Fruit fly (Drosophila melanogaster) whole organism, embryonic: ENCODE results near the gene Dh44.

Experiments used
- Antp ChIP-seq: fragments of 200-800 bp; sonication (Bioruptor generic); optimal IDR thresholded peaks from 3 replicates; lab custom pipeline; 2016; ENCODE audit warnings: missing biosample characterization, missing genetic modification characterization
- Awh ChIP-seq: fragments of 200-800 bp; sonication (Bioruptor generic); IDR thresholded peaks from 2 replicates; pipeline ENCODE4, ENCODE4 v1.3.6; 2022; ENCODE audit warnings: missing biosample characterization, missing genetic modification characterization
- Blimp-1 ChIP-seq: fragments of 200-800 bp; sonication (Bioruptor generic); optimal IDR thresholded peaks from 3 replicates; lab custom pipeline; 2018; ENCODE audit warnings: missing biosample characterization, missing genetic modification characterization, mild to moderate bottlenecking, moderate library complexity, missing genetic modification reagents
- CG11696 ChIP-seq: fragments of 200-800 bp; sonication (Bioruptor generic); IDR thresholded peaks from 2 replicates; pipeline ENCODE4 v1.3.6; 2022; ENCODE audit warnings: missing biosample characterization, missing genetic modification characterization
- CG13287 ChIP-seq: fragments of 200-800 bp; sonication (Bioruptor generic); IDR thresholded peaks from 2 replicates; pipeline ENCODE4 v1.3.6; 2022; ENCODE audit warnings: missing biosample characterization, missing genetic modification characterization; ENCODE audit not compliant: partially characterized antibody
- CG14014 ChIP-seq: fragments of 200-800 bp; sonication (Bioruptor generic); IDR thresholded peaks from 2 replicates; pipeline ENCODE4 v1.3.6; 2022; ENCODE audit warnings: missing biosample characterization, missing genetic modification characterization
- CG14860 ChIP-seq: fragments of 200-800 bp; sonication (Bioruptor generic); IDR thresholded peaks from 3 replicates; pipeline ENCODE4 v1.3.6; 2022; ENCODE audit warnings: missing biosample characterization, missing genetic modification characterization; ENCODE audit not compliant: partially characterized antibody
- CG15514 ChIP-seq: fragments of 200-800 bp; sonication (Bioruptor generic); optimal IDR thresholded peaks from 3 replicates; lab custom pipeline; 2017; ENCODE audit warnings: missing biosample characterization, missing genetic modification characterization, mild to moderate bottlenecking, moderate library complexity, missing genetic modification reagents
- CG15696 ChIP-seq: fragments of 200-800 bp; sonication (Bioruptor generic); optimal IDR thresholded peaks from 2 replicates; lab custom pipeline; 2019; ENCODE audit warnings: missing biosample characterization, mild to moderate bottlenecking, missing genetic modification characterization, moderate library complexity
- CG17829 ChIP-seq: fragments of 200-800 bp; optimal IDR thresholded peaks from 2 replicates; lab custom pipeline; 2019; ENCODE audit warnings: missing biosample characterization, mild to moderate bottlenecking, missing genetic modification characterization, moderate library complexity
- CG18262 ChIP-seq: fragments of 200-800 bp; optimal IDR thresholded peaks from 3 replicates; lab custom pipeline; 2019; ENCODE audit warnings: missing biosample characterization, mild to moderate bottlenecking, missing genetic modification characterization, moderate library complexity
- CG2116 ChIP-seq: fragments of 200-800 bp; sonication (Bioruptor generic); optimal IDR thresholded peaks from 3 replicates; lab custom pipeline; 2018; ENCODE audit warnings: missing biosample characterization, mild to moderate bottlenecking, missing genetic modification characterization
- CG2875 ChIP-seq: fragments of 200-800 bp; sonication (Bioruptor generic); optimal IDR thresholded peaks from 2 replicates; lab custom pipeline; 2017; ENCODE audit warnings: missing biosample characterization, mild to moderate bottlenecking, missing genetic modification characterization, missing genetic modification reagents
- CG3726 ChIP-seq: fragments of 200-800 bp; sonication (Bioruptor generic); IDR thresholded peaks from 3 replicates; pipeline ENCODE4, ENCODE4 v1.3.6; 2022; ENCODE audit warnings: missing biosample characterization, missing genetic modification characterization
- CG5953 ChIP-seq: fragments of 200-800 bp; sonication (Bioruptor generic); IDR thresholded peaks from 2 replicates; pipeline ENCODE4 v1.3.6; 2022; ENCODE audit warnings: missing biosample characterization, missing genetic modification characterization
- CG6272 ChIP-seq: fragments of 200-800 bp; sonication (Bioruptor generic); IDR thresholded peaks from 2 replicates; pipeline ENCODE4 v1.3.6; 2022; ENCODE audit warnings: missing biosample characterization, missing genetic modification characterization
- CG7839 ChIP-seq: fragments of 200-800 bp; sonication (Bioruptor generic); optimal IDR thresholded peaks from 3 replicates; lab custom pipeline; 2018; ENCODE audit warnings: missing biosample characterization, mild to moderate bottlenecking, missing genetic modification characterization, moderate library complexity
- Dek ChIP-seq: fragments of 200-800 bp; sonication (Bioruptor generic); optimal IDR thresholded peaks from 3 replicates; lab custom pipeline; 2019; ENCODE audit warnings: missing biosample characterization, mild to moderate bottlenecking, missing genetic modification characterization, moderate library complexity
- Dll ChIP-seq: fragments of 200-800 bp; sonication (Bioruptor generic); IDR thresholded peaks from 4 replicates; pipeline ENCODE4 v1.3.6; 2022; ENCODE audit warnings: missing biosample characterization, missing genetic modification characterization; ENCODE audit not compliant: partially characterized antibody
- ERR ChIP-seq: fragments of 200-800 bp; sonication (Bioruptor generic); optimal IDR thresholded peaks from 2 replicates; lab custom pipeline; 2016; ENCODE audit warnings: missing biosample characterization, missing genetic modification characterization
- Hr51 ChIP-seq, 2 experiments: fragments of 200-800 bp; sonication (Bioruptor generic); optimal IDR thresholded peaks; 2 replicates in 1 of 2; 3 replicates in 1 of 2; lab custom pipeline; 2016 to 2018; ENCODE audit warnings: missing biosample characterization in 2 of 2, missing genetic modification characterization in 2 of 2, mild to moderate bottlenecking in 1 of 2, moderate library complexity in 1 of 2
- Max ChIP-seq: fragments of 200-800 bp; sonication (Bioruptor generic); optimal IDR thresholded peaks from 2 replicates; lab custom pipeline; 2016; ENCODE audit warnings: missing biosample characterization, mild to moderate bottlenecking, missing genetic modification characterization
- Med ChIP-seq: fragments of 200-800 bp; sonication (Bioruptor generic); peaks from one replicate; lab custom pipeline; 2016; ENCODE audit warnings: missing biosample characterization, missing genetic modification characterization, mild to moderate bottlenecking, inconsistent platforms, moderate library complexity
- Rx ChIP-seq: fragments of 200-800 bp; sonication (Bioruptor generic); IDR thresholded peaks from 2 replicates; pipeline ENCODE4 v1.3.6; 2022; ENCODE audit warnings: missing biosample characterization, missing genetic modification characterization
- Sox102F ChIP-seq: fragments of 200-800 bp; sonication (Bioruptor generic); optimal IDR thresholded peaks from 2 replicates; lab custom pipeline; 2018; ENCODE audit warnings: missing biosample characterization, mild to moderate bottlenecking, missing genetic modification characterization, moderate library complexity
- Usf ChIP-seq: fragments of 200-800 bp; sonication (Bioruptor generic); optimal IDR thresholded peaks from 2 replicates; lab custom pipeline; 2017; ENCODE audit warnings: missing genotype, missing biosample characterization, missing genetic modification characterization
- abd-A ChIP-seq: fragments of 200-800 bp; sonication (Bioruptor generic); optimal IDR thresholded peaks from 3 replicates; lab custom pipeline; 2019; ENCODE audit warnings: missing biosample characterization, mild to moderate bottlenecking, missing genetic modification characterization, moderate library complexity
- al ChIP-seq: fragments of 200-800 bp; sonication (Bioruptor generic); IDR thresholded peaks from 2 replicates; pipeline ENCODE4 v1.3.6; 2022; ENCODE audit warnings: missing biosample characterization, missing genetic modification characterization
- aop ChIP-seq: fragments of 200-800 bp; sonication (Bioruptor generic); IDR thresholded peaks from 2 replicates; pipeline ENCODE4 v1.3.6; 2022; ENCODE audit warnings: missing biosample characterization, missing genetic modification characterization
- bsh ChIP-seq, 2 experiments: fragments of 200-800 bp; sonication (Bioruptor generic); optimal IDR thresholded peaks; 2 replicates each; lab custom pipeline; 2017 to 2018; ENCODE audit warnings: mild to moderate bottlenecking in 2 of 2, missing biosample characterization in 2 of 2, missing genetic modification characterization in 2 of 2, moderate library complexity in 1 of 2
- dati ChIP-seq: fragments of 200-800 bp; sonication (Bioruptor generic); IDR thresholded peaks from 2 replicates; pipeline ENCODE4 v1.3.6; 2022; ENCODE audit warnings: missing biosample characterization, missing genetic modification characterization
- grn ChIP-seq: fragments of 200-800 bp; sonication (Bioruptor generic); optimal IDR thresholded peaks from 3 replicates; lab custom pipeline; 2017; ENCODE audit warnings: missing biosample characterization, missing genetic modification characterization
- hkb ChIP-seq, 2 experiments: fragments of 200-800 bp in 1 of 2; fragments of >200 bp in 1 of 2; sonication (Bioruptor generic) in 1 of 2; IDR thresholded peaks in 1 of 2; optimal IDR thresholded peaks in 1 of 2; 2 replicates each; pipeline versions ENCODE4 v1.3.6 to Lab custom; 2017 to 2022; ENCODE audit warnings: missing biosample characterization in 1 of 2, missing genetic modification characterization in 1 of 2
- nerfin-2 ChIP-seq: fragments of 200-800 bp; sonication (Bioruptor generic); IDR thresholded peaks from 2 replicates; pipeline ENCODE4 v1.3.6; 2022; ENCODE audit warnings: missing biosample characterization, missing genetic modification characterization; ENCODE audit not compliant: partially characterized antibody
- oc ChIP-seq: fragments of 200-800 bp; sonication (Bioruptor generic); optimal IDR thresholded peaks from 2 replicates; lab custom pipeline; 2018; ENCODE audit warnings: missing biosample characterization, mild to moderate bottlenecking, missing genetic modification characterization, moderate library complexity
- prd ChIP-seq, 3 experiments: fragments of >200 bp in 2 of 3; fragments of 200-800 bp in 1 of 3; sonication (Bioruptor generic) in 1 of 3; optimal IDR thresholded peaks in 2 of 3; IDR thresholded peaks in 1 of 3; 2 replicates in 2 of 3; 3 replicates in 1 of 3; pipeline versions ENCODE4 v1.3.6 to Lab custom; 2017 to 2022; ENCODE audit warnings: missing biosample characterization in 1 of 3, missing genetic modification characterization in 1 of 3
- pzg ChIP-seq: fragments of 200-800 bp; sonication (Bioruptor generic); optimal IDR thresholded peaks from 3 replicates; lab custom pipeline; 2018; ENCODE audit warnings: missing biosample characterization, mild to moderate bottlenecking, missing genetic modification characterization, moderate library complexity
- ranshi ChIP-seq: fragments of 200-800 bp; sonication (Bioruptor generic); IDR thresholded peaks from 2 replicates; pipeline ENCODE4 v1.3.6; 2022; ENCODE audit warnings: missing biosample characterization, missing genetic modification characterization
- sens ChIP-seq: fragments of 200-800 bp; sonication (Bioruptor generic); peaks from one replicate; lab custom pipeline; 2016; ENCODE audit warnings: missing biosample characterization, missing genetic modification characterization
- stwl ChIP-seq: fragments of 200-800 bp; sonication (Bioruptor generic); optimal IDR thresholded peaks from 3 replicates; lab custom pipeline; 2018; ENCODE audit warnings: missing biosample characterization, mild to moderate bottlenecking, missing genetic modification characterization, moderate library complexity
- twi ChIP-seq: fragments of 200-800 bp; optimal IDR thresholded peaks from 2 replicates; lab custom pipeline; 2019; ENCODE audit warnings: missing biosample characterization, mild to moderate bottlenecking, missing genetic modification characterization, moderate library complexity
- unc-4 ChIP-seq: fragments of 200-800 bp; sonication (Bioruptor generic); IDR thresholded peaks from 2 replicates; pipeline ENCODE4 v1.3.6; 2022; ENCODE audit warnings: missing biosample characterization, missing genetic modification characterization; ENCODE audit not compliant: partially characterized antibody
- usp ChIP-seq: fragments of >200 bp; optimal IDR thresholded peaks from 2 replicates; lab custom pipeline; 2017; ENCODE audit warnings: missing biosample characterization, missing genetic modification characterization
- vfl ChIP-seq: fragments of 200-800 bp; sonication (Bioruptor generic); optimal IDR thresholded peaks from 2 replicates; lab custom pipeline; 2016; ENCODE audit warnings: missing biosample characterization, missing genetic modification characterization
- vvl ChIP-seq: fragments of 200-800 bp; sonication (Bioruptor generic); IDR thresholded peaks from 2 replicates; pipeline ENCODE4 v1.3.6; 2022; ENCODE audit warnings: missing biosample characterization, missing genetic modification characterization
- wek ChIP-seq: fragments of 200-800 bp; sonication (Bioruptor generic); optimal IDR thresholded peaks from 3 replicates; lab custom pipeline; 2018; ENCODE audit warnings: missing biosample characterization, mild to moderate bottlenecking, missing genetic modification characterization, moderate library complexity

The Dh44 gene

DNA sequence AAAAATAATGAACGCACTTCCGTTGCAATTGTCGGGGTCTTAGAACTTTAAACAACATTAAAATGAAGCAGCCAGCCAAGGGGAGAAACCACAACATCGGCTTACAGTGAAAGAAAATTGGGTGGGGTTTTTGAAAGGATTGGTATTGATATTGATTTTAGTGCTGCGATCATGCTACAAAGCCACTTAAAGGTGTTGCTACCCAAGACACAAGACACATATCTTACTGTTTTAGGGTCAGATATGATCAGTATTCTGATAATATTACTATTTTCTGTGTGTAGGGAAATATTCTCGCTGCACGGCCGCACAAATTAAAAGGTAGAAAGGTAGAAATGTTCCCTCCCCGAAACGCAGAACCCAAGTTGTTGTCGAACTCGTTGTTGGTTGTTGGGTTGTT lies 32.9 kb upstream of the Dh44 start (continued):
- TF ChIP-seq CG7839 (tag; lab: Kevin White, UChicago) (peak; percentile 58), CG15696 (tag; lab: Kevin White, UChicago) (peak; percentile 66), Rx (no peak), Usf (GFP tag; lab: Kevin White, UChicago) (peak; percentile 23), CG17829 (peak; percentile 78), CG18262 (tag; lab: Kevin White, UChicago) (peak; percentile 77), CG15514 (GFP tag; lab: Kevin White, UChicago) (no peak), Antp (peak; percentile 12)
- TF ChIP-seq, all 482 proteins: peak for 125

dm6 chr3R:9606913-9607804 lies 30.8 kb upstream of the Dh44 start:
- TF ChIP-seq al (GFP tag; lab: Robert Waterston, UW) (no peak), Blimp-1 (GFP tag; lab: Kevin White, UChicago) (peak; percentile 5), CG5953 (GFP tag; lab: Robert Waterston, UW) (no peak), stwl (tag; lab: Kevin White, UChicago) (no peak), CG13287 (no peak), Max (GFP tag; lab: Kevin White, UChicago) (no peak), oc (peak; percentile 11), vvl (GFP tag; lab: Robert Waterston, UW) (peak; percentile 19; the same call in 1 of the 2 replicates), dati (GFP tag; lab: Robert Waterston, UW) (no peak), CG6272 (GFP tag; lab: Robert Waterston, UW) (no peak), grn (GFP tag; lab: Kevin White, UChicago) (peak; percentile 46), prd (optimal IDR thresholded peaks at IDR 0.05; lab: Kevin White, UChicago) (no peak), prd (GFP tag; IDR thresholded peaks at IDR 0.05; lab: Robert Waterston, UW) (no peak), vfl (GFP tag; lab: Kevin White, UChicago) (no peak), usp (no peak), abd-A (tag; lab: Kevin White, UChicago) (peak; percentile 71), CG3726 (GFP tag; lab: Robert Waterston, UW) (no peak), sens (peak; percentile 62), ERR (GFP tag; lab: Kevin White, UChicago) (no peak), CG2116 (GFP tag; lab: Kevin White, UChicago) (no peak), Med (GFP tag; lab: Kevin White, UChicago) (peak; percentile 14), unc-4 (GFP tag; lab: Robert Waterston, UW) (no peak), twi (tag; lab: Kevin White, UChicago) (no peak), pzg (no peak), Awh (GFP tag; lab: Robert Waterston, UW) (peak; percentile 90), CG14014 (GFP tag; lab: Robert Waterston, UW) (no peak)

DNA sequence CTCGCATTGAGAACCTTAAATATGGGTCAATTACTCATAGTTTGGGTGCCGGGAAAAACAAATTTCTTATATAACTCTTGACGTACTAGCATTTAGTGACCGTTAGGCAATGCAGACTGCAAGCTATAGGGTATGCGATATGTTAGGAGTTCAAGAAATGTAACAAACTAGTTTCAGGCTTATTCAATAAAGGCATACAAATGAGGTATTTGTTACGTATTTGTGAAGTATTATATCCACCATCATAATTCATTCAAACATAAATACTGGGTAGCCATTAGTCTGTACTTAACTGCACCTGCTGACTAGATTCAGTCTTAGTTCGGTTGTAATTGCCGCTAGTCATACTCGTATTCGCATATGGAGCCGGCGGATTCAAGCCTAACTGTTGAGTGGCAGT lies 29.8 kb upstream of the Dh44 start:
- TF ChIP-seq hkb (optimal IDR thresholded peaks at IDR 0.05; lab: Kevin White, UChicago) (no peak), hkb (GFP tag; IDR thresholded peaks at IDR 0.05; lab: Robert Waterston, UW) (no peak), Dll (GFP tag; lab: Robert Waterston, UW) (0 out of 4 replicates have a peak, but pooled peaks have one; percentile 19), wek (GFP tag; lab: Kevin White, UChicago) (no peak), CG11696 (no peak), Hr51 (GFP tag; optimal IDR thresholded peaks at IDR 0.05; lab: Kevin White, UChicago) (no peak), CG2875 (GFP tag; lab: Kevin White, UChicago) (no peak), aop (GFP tag; lab: Robert Waterston, UW) (no peak), Dek (tag; lab: Kevin White, UChicago) (no peak), prd (optimal IDR thresholded peaks at IDR 0.05; lab: Kevin White, UChicago) (no peak), prd (GFP tag; IDR thresholded peaks at IDR 0.05; lab: Robert Waterston, UW) (no peak), ranshi (GFP tag; lab: Robert Waterston, UW) (no peak), bsh (GFP tag; optimal IDR thresholded peaks at IDR 0.05; lab: Kevin White, UChicago) (no peak), Sox102F (GFP tag; lab: Kevin White, UChicago) (no peak), CG14860 (peak; percentile 68; the same call in 2 of the 3 replicates), nerfin-2 (GFP tag; lab: Robert Waterston, UW) (peak; percentile 62)
